Worm (Caenorhabditis elegans): ENCODE data around the gene srh-62.

srh-62 gene

DNA sequence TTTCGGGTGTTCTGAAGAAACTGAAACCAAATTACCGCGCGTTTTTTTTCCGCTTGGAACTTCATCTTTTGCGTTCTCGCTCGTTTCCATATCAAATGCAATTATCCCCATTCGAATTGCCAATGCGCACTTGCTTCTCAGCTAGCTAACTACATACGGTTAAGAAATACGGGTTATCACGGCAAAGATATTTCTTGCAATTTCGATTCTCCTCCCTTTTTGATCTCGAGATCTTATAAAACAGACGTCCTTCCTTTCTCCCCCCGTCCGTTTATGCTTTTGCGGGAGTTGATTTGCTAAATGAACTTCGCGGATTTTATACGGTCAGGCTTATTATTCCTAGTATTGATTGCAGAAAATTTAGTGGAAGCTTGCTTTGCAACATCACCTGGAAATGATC is 25.9 kb upstream of the srh-62 start, which contains the start of gene B0554.4:
Gene B0554.4, plus strand, starts transcription at position 301 of the 400 bp plus-strand sequence.
- TF ChIP-seq nhr-232 (tag; optimal IDR thresholded peaks at IDR 0.05) (no peak), pha-4 (tag; optimal IDR thresholded peaks at IDR 0.05) (no peak), sdc-2 (tag; optimal IDR thresholded peaks at IDR 0.05) (no peak), nhr-11 (tag; optimal IDR thresholded peaks at IDR 0.05) (no peak), pag-3 (tag; optimal IDR thresholded peaks at IDR 0.05; ENCODE audit: borderline replicate concordance) (no peak), ceh-2 (tag; optimal IDR thresholded peaks at IDR 0.05) (no peak), ceh-30 (tag; optimal IDR thresholded peaks at IDR 0.05) (no peak), ceh-34 (tag; optimal IDR thresholded peaks at IDR 0.05) (no peak), ttx-3 (tag; optimal IDR thresholded peaks at IDR 0.05) (no peak), dmd-4 (tag; optimal IDR thresholded peaks at IDR 0.05; ENCODE audit: borderline replicate concordance) (no peak)

DNA sequence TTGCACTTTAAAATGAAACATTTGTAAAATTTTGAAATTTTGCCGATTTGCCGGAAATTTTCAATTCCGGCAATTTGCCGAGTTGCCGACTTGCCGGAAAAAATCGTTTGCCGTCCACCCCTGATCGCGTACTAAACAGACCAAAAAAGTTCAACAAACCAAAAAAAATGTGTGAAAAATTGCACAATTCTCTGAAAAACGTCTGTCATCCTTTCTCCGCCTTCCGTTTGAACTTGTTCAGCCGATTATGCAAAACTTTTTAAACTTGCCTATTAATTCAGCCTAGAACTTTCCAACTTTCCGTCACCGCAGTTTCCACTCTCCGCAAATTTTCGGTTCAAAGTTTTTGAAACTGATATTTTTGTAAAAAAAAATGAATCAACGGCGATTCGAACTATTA is 21.2 kb upstream of the srh-62 start, which contains the start of gene B0554.5:
Gene B0554.5, plus strand, starts transcription at position 301 of the 400 bp plus-strand sequence.
- TF ChIP-seq elt-2 (tag; optimal IDR thresholded peaks at IDR 0.05) (no peak), ama-1 (optimal IDR thresholded peaks at IDR 0.05) (no peak), hlh-13 (GFP tag; optimal IDR thresholded peaks at IDR 0.05) (no peak), hlh-30 (tag; optimal IDR thresholded peaks at IDR 0.05; ENCODE audit: insufficient read depth) (no peak), pha-2 (tag; optimal IDR thresholded peaks at IDR 0.05) (no peak), sdc-2 (tag; optimal IDR thresholded peaks at IDR 0.05) (no peak), hlh-6 (tag; optimal IDR thresholded peaks at IDR 0.05) (no peak), T23F11.4 (GFP tag; optimal IDR thresholded peaks at IDR 0.05) (no peak), dmd-4 (tag; optimal IDR thresholded peaks at IDR 0.05; ENCODE audit: borderline replicate concordance) (no peak), syd-9 (tag; optimal IDR thresholded peaks at IDR 0.05) (no peak), fkh-10 (GFP tag; optimal IDR thresholded peaks at IDR 0.05) (no peak), elt-4 (tag; optimal IDR thresholded peaks at IDR 0.05) (no peak), hlh-15 (tag; optimal IDR thresholded peaks at IDR 0.05) (no peak), pax-1 (tag; optimal IDR thresholded peaks at IDR 0.05) (no peak), dve-1 (tag; optimal IDR thresholded peaks at IDR 0.05) (no peak), rnt-1 (tag; optimal IDR thresholded peaks at IDR 0.05) (no peak), K09A11.1 (tag; optimal IDR thresholded peaks at IDR 0.05; ENCODE audit: insufficient read depth) (no peak), odd-2 (tag; optimal IDR thresholded peaks at IDR 0.05) (no peak), ttx-3 (tag; optimal IDR thresholded peaks at IDR 0.05) (no peak)

DNA sequence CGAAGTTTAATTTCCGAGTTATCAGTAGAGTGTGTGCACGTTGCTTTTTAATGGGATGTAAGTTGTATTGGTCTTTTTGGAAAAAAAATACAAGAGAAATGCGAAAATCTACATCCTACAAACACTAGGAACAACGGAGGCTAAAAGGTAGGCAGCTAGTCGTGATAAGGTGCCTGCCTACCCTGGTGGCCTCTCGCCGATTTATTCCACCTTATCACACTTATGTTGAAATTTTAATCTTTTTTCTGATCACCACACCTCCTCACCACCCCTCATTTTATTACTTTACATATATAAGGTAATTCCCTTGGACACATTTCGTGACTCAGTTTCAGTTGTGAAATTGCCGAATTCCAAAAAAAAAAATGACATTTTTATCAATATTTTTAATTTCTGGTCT is 19.2 kb upstream of the srh-62 start, which contains the start of gene dod-20:
Gene dod-20, plus strand, starts transcription at position 301 of the 400 bp plus-strand sequence.
- TF ChIP-seq ceh-30 (tag; optimal IDR thresholded peaks at IDR 0.05) (no peak), unc-86 (tag; optimal IDR thresholded peaks at IDR 0.05) (no peak), ceh-19 (GFP tag; optimal IDR thresholded peaks at IDR 0.05) (no peak), ceh-2 (tag; optimal IDR thresholded peaks at IDR 0.05) (no peak), pha-4 (tag; optimal IDR thresholded peaks at IDR 0.05) (no peak), syd-9 (tag; optimal IDR thresholded peaks at IDR 0.05) (no peak), ztf-16 (tag; optimal IDR thresholded peaks at IDR 0.05) (no peak), nhr-11 (tag; optimal IDR thresholded peaks at IDR 0.05) (no peak), tbx-7 (tag; optimal IDR thresholded peaks at IDR 0.05) (no peak), mec-3 (tag; optimal IDR thresholded peaks at IDR 0.05; ENCODE audit: borderline replicate concordance) (no peak), lin-11 (tag; optimal IDR thresholded peaks at IDR 0.05) (no peak), ceh-9 (tag; optimal IDR thresholded peaks at IDR 0.05) (no peak), C38D4.7 (GFP tag; optimal IDR thresholded peaks at IDR 0.05) (no peak), fkh-6 (tag; optimal IDR thresholded peaks at IDR 0.05) (no peak), K02D7.2 (tag; optimal IDR thresholded peaks at IDR 0.05) (no peak)

DNA sequence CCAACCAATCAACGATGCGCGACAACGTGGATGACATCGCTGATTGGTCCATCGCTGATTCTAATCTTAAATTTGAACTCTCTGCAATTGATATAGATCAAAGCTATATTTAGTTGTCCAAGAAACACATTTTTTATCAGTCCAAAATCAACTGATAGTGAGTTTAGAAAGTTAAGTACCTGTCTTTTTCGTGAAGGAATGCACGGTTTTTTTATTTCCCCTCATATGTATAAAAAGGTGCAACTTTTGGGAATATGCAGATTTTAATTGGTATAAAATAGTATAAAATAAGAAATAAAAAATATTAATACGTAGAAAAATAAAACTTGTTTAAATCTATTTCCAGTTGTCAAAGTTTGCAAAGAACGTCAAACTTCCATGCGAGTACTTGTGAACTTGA is 15.5 kb upstream of the srh-62 start, which contains the start of gene Y39D8A.1:
Gene Y39D8A.1, plus strand, starts transcription at position 301 of the 400 bp plus-strand sequence.
- TF ChIP-seq sox-2 (GFP tag; IDR thresholded peaks at IDR 0.05) (no peak), hlh-13 (GFP tag; optimal IDR thresholded peaks at IDR 0.05) (no peak), npax-4 (tag; optimal IDR thresholded peaks at IDR 0.05) (no peak), pag-3 (tag; optimal IDR thresholded peaks at IDR 0.05; ENCODE audit: borderline replicate concordance) (no peak), K02D7.2 (tag; optimal IDR thresholded peaks at IDR 0.05) (no peak), ceh-45 (GFP tag; IDR thresholded peaks at IDR 0.05) (no peak), ceh-9 (tag; optimal IDR thresholded peaks at IDR 0.05) (no peak)

All from whole organism, late embryonic.